Worm (Caenorhabditis elegans) whole organism, L1 larva: ENCODE measurements around the gene tmem-24.

Source experiments
- C04F5.9 ChIP-seq: sonication (generic microtip); optimal IDR thresholded peaks from 2 replicates; lab custom pipeline; 2016; ENCODE audit warnings: missing genetic modification characterization, missing compliant biosample characterization
- C34B4.2 ChIP-seq: sonication (generic microtip); optimal IDR thresholded peaks from 2 replicates; lab custom pipeline; 2017; ENCODE audit warnings: mild to moderate bottlenecking, missing genetic modification characterization, missing compliant biosample characterization
- aha-1 ChIP-seq: fragments of 150-350 bp; optimal IDR thresholded peaks from 2 replicates; lab custom pipeline; 2014; ENCODE audit warnings: missing biosample characterization, missing genetic modification characterization
- alr-1 ChIP-seq: fragments of 200-800 bp; sonication (Bioruptor generic); optimal IDR thresholded peaks from 2 replicates; lab custom pipeline; 2018; ENCODE audit warnings: borderline replicate concordance, mild to moderate bottlenecking, missing genetic modification characterization, missing compliant biosample characterization
- ama-1 ChIP-seq: fragments of 150-350 bp; optimal IDR thresholded peaks from 2 replicates; lab custom pipeline; 2014
- blmp-1 ChIP-seq: fragments of 150-350 bp; optimal IDR thresholded peaks from 2 replicates; lab custom pipeline; 2014; ENCODE audit warnings: missing biosample characterization, missing genetic modification characterization
- ceh-8 ChIP-seq: fragments of 200-800 bp; sonication (Bioruptor generic); optimal IDR thresholded peaks from 2 replicates; lab custom pipeline; 2018; ENCODE audit warnings: mild to moderate bottlenecking, missing genetic modification characterization, moderate library complexity, missing compliant biosample characterization
- ceh-82 ChIP-seq, 3 experiments: fragments of 150-350 bp in 1 of 3; sonication (generic microtip) in 2 of 3; optimal IDR thresholded peaks; 2 replicates each; lab custom pipeline; 2014 to 2017; ENCODE audit warnings: missing biosample characterization in 3 of 3, missing genetic modification characterization in 3 of 3
- ces-1 ChIP-seq: fragments of 150-350 bp; optimal IDR thresholded peaks from 2 replicates; lab custom pipeline; 2014; ENCODE audit warnings: missing biosample characterization, missing genetic modification reagents, missing genetic modification characterization
- dsc-1 ChIP-seq: sonication (generic microtip); optimal IDR thresholded peaks from 2 replicates; lab custom pipeline; 2016; ENCODE audit warnings: mild to moderate bottlenecking, missing genetic modification characterization, missing compliant biosample characterization
- efl-1 ChIP-seq, 4 experiments: fragments of 150-350 bp; optimal IDR thresholded peaks in 3 of 4; peaks in 1 of 4; 1 replicate in 1 of 4; 2 replicates in 3 of 4; lab custom pipeline; 2014; ENCODE audit warnings: missing biosample characterization in 2 of 4, missing genetic modification characterization in 2 of 4, missing genetic modification reagents in 2 of 4
- egl-27 ChIP-seq, 2 experiments: fragments of 150-350 bp in 1 of 2; sonication (generic microtip); optimal IDR thresholded peaks; 3 replicates each; lab custom pipeline; 2017 to 2018; ENCODE audit warnings: missing biosample characterization in 2 of 2, missing genetic modification characterization in 2 of 2, missing genetic modification reagents in 2 of 2
- ets-5 ChIP-seq: fragments of 200-800 bp; sonication (Bioruptor generic); IDR thresholded peaks from 2 replicates; pipeline ENCODE4 v1.3.6; 2022; ENCODE audit warnings: missing genetic modification characterization, missing compliant biosample characterization
- grh-1 ChIP-seq: fragments of 200-800 bp; sonication (Bioruptor generic); IDR thresholded peaks from 2 replicates; pipeline ENCODE4 v1.3.6; 2022; ENCODE audit warnings: missing genetic modification reagents, missing genetic modification characterization, missing compliant biosample characterization
- hlh-17 ChIP-seq: fragments of 200-800 bp; sonication (Bioruptor generic); optimal IDR thresholded peaks from 2 replicates; lab custom pipeline; 2018; ENCODE audit warnings: missing genetic modification characterization, mild to moderate bottlenecking, missing compliant biosample characterization, moderate library complexity, borderline replicate concordance
- hlh-4 ChIP-seq: sonication (generic microtip); optimal IDR thresholded peaks from 2 replicates; lab custom pipeline; 2016; ENCODE audit warnings: mild to moderate bottlenecking, missing genetic modification characterization, missing compliant biosample characterization
- hpl-2 ChIP-seq: fragments of 150-350 bp; optimal IDR thresholded peaks from 2 replicates; lab custom pipeline; 2014; ENCODE audit warnings: missing biosample characterization, missing genetic modification reagents, missing genetic modification characterization
- lin-13 ChIP-seq: fragments of 150-350 bp; optimal IDR thresholded peaks from 2 replicates; lab custom pipeline; 2014; ENCODE audit warnings: missing biosample characterization, missing genetic modification reagents, missing genetic modification characterization
- lin-14 ChIP-seq: fragments of 200-800 bp; sonication (Bioruptor generic); optimal IDR thresholded peaks from 2 replicates; lab custom pipeline; 2018; ENCODE audit warnings: mild to moderate bottlenecking, missing genetic modification characterization, moderate library complexity, missing compliant biosample characterization
- lin-35 ChIP-seq, 2 experiments: fragments of 150-350 bp; optimal IDR thresholded peaks; 2 replicates each; lab custom pipeline; 2014; ENCODE audit warnings: missing biosample characterization in 2 of 2, missing genetic modification characterization in 2 of 2, missing genetic modification reagents in 2 of 2
- lin-39 ChIP-seq: fragments of 150-350 bp; optimal IDR thresholded peaks from 2 replicates; lab custom pipeline; 2014; ENCODE audit warnings: missing biosample characterization, missing genetic modification reagents, missing genetic modification characterization
- lir-3 ChIP-seq: sonication (generic microtip); optimal IDR thresholded peaks from 2 replicates; lab custom pipeline; 2016; ENCODE audit warnings: mild to moderate bottlenecking, missing genetic modification characterization, moderate library complexity, missing compliant biosample characterization; ENCODE audit not compliant: poor library complexity
- nhr-28 ChIP-seq: fragments of 150-350 bp; optimal IDR thresholded peaks from 2 replicates; lab custom pipeline; 2014; ENCODE audit warnings: missing biosample characterization, missing genetic modification characterization
- nhr-85 ChIP-seq: sonication (generic microtip); peaks from one replicate; lab custom pipeline; 2016; ENCODE audit warnings: missing genetic modification characterization, inconsistent platforms, missing compliant biosample characterization
- nhr-90 ChIP-seq: sonication (generic microtip); optimal IDR thresholded peaks from 2 replicates; lab custom pipeline; 2016; ENCODE audit warnings: mild to moderate bottlenecking, missing genetic modification characterization, missing compliant biosample characterization; ENCODE audit not compliant: poor library complexity
- pax-3 ChIP-seq: fragments of 200-800 bp; sonication (Bioruptor generic); optimal IDR thresholded peaks from 2 replicates; lab custom pipeline; 2018; ENCODE audit warnings: mild to moderate bottlenecking, missing genetic modification characterization, moderate library complexity, missing compliant biosample characterization
- pqm-1 ChIP-seq: sonication (generic microtip); optimal IDR thresholded peaks from 3 replicates; lab custom pipeline; 2017; ENCODE audit warnings: missing biosample characterization, missing genetic modification characterization
- sox-4 ChIP-seq: sonication (generic microtip); optimal IDR thresholded peaks from 2 replicates; lab custom pipeline; 2016; ENCODE audit warnings: missing genetic modification characterization, missing compliant biosample characterization
- swsn-7 ChIP-seq: sonication (generic microtip); optimal IDR thresholded peaks from 2 replicates; lab custom pipeline; 2016; ENCODE audit warnings: missing genetic modification characterization, missing compliant biosample characterization
- tlp-1 ChIP-seq: fragments of 150-350 bp; optimal IDR thresholded peaks from 2 replicates; lab custom pipeline; 2014; ENCODE audit warnings: missing biosample characterization, missing genetic modification characterization
- unc-98 ChIP-seq: fragments of 200-800 bp; sonication (Bioruptor generic); IDR thresholded peaks from 2 replicates; pipeline ENCODE4 v1.3.6; 2022; ENCODE audit warnings: missing genetic modification characterization, missing compliant biosample characterization
- zag-1 ChIP-seq: fragments of 150-350 bp; optimal IDR thresholded peaks from 2 replicates; lab custom pipeline; 2014; ENCODE audit warnings: missing biosample characterization, missing genetic modification characterization

Gene tmem-24

ce11 chrX:3634782-3635181, 9.9 kb downstream of the tmem-24 start:
- TF ChIP-seq lin-14 (GFP tag; lab: Kevin White, UChicago) = peak; percentile 52
- no peak for TF ChIP-seq nhr-90 (tag; lab: Kevin White, UChicago)
- TF ChIP-seq hpl-2 (GFP tag; lab: Kevin White, UChicago) = no peak
- TF ChIP-seq efl-1 (optimal IDR thresholded peaks at IDR 0.05; lab: Kevin White, UChicago) = no peak
- peak in 1 of 2 experiments; percentile 42 for TF ChIP-seq efl-1 (GFP tag; optimal IDR thresholded peaks at IDR 0.05 in 1 of 2; lab: Kevin White, UChicago)
- TF ChIP-seq unc-98 (GFP tag; lab: Robert Waterston, UW) = no peak
- no peak for TF ChIP-seq ces-1
- no peak for TF ChIP-seq dsc-1 (tag; lab: Kevin White, UChicago)
- TF ChIP-seq, all 84 proteins: peak for 2

- TF ChIP-seq ceh-8 (peak; percentile 25), nhr-85 (no peak)
Measured at ce11 chrX:3633654-3634053, 11.0 kb downstream of the tmem-24 start, which contains the start of gene gst-11. Gene gst-11 (minus strand): TSS chrX:3633754.

ce11 chrX:3631550-3631949, 13.1 kb downstream of the tmem-24 start:
- no peak for TF ChIP-seq C04F5.9 (tag; lab: Kevin White, UChicago)
- TF ChIP-seq alr-1 (tag; lab: Kevin White, UChicago) = peak; percentile 36
- TF ChIP-seq lin-39 (tag; lab: Kevin White, UChicago) = no peak
- TF ChIP-seq ets-5 = peak; percentile 87; the same call in 1 of the 2 replicates
- TF ChIP-seq hlh-17 (GFP tag; lab: Kevin White, UChicago) = peak; percentile 30
- TF ChIP-seq unc-98 (GFP tag; lab: Robert Waterston, UW) = 0 out of 2 replicates have a peak, but pooled peaks have one; percentile 8

- TF ChIP-seq lin-35 (GFP tag; optimal IDR thresholded peaks at IDR 0.05; lab: Kevin White, UChicago) (no peak), ceh-82 (tag; optimal IDR thresholded peaks at IDR 0.05; lab: Kevin White, UChicago) (no peak), nhr-28 (tag; lab: Kevin White, UChicago) (no peak), ets-5 (no peak), efl-1 (optimal IDR thresholded peaks at IDR 0.05; lab: Kevin White, UChicago) (no peak), efl-1 (GFP tag; optimal IDR thresholded peaks at IDR 0.05 in 1 of 2; lab: Kevin White, UChicago) (no peak), lin-13 (GFP tag; lab: Kevin White, UChicago) (no peak), lir-3 (tag; lab: Kevin White, UChicago) (no peak), tlp-1 (tag; lab: Kevin White, UChicago) (no peak)
Measured at ce11 chrX:3630090-3630489, 14.6 kb downstream of the tmem-24 start.

ce11 chrX:3628016-3628415, 16.7 kb downstream of the tmem-24 start, which contains the start of gene vep-2:
Gene vep-2 (plus strand): TSS chrX:3628316.
- TF ChIP-seq grh-1 (GFP tag; lab: Robert Waterston, UW) (no peak), blmp-1 (no peak), hlh-4 (tag; lab: Kevin White, UChicago) (no peak), hlh-17 (GFP tag; lab: Kevin White, UChicago) (no peak), lin-35 (GFP tag; optimal IDR thresholded peaks at IDR 0.05; lab: Kevin White, UChicago) (no peak), C34B4.2 (tag; lab: Kevin White, UChicago) (no peak), pqm-1 (tag; lab: Kevin White, UChicago) (no peak), pax-3 (tag; lab: Kevin White, UChicago) (no peak), swsn-7 (tag; lab: Kevin White, UChicago) (no peak), aha-1 (tag; lab: Kevin White, UChicago) (no peak), zag-1 (tag; lab: Kevin White, UChicago) (no peak), nhr-28 (tag; lab: Kevin White, UChicago) (no peak), ama-1 (no peak), sox-4 (no peak), lin-13 (GFP tag; lab: Kevin White, UChicago) (no peak), egl-27 (tag; optimal IDR thresholded peaks at IDR 0.05; lab: Kevin White, UChicago) (no peak)
